Worm (Caenorhabditis elegans) whole organism, L2 larva: ENCODE measurements around the gene C16E9.1.
A peak's percentile ranks its signal among the peaks of the same experiment; 100 is the strongest.

ENCODE experiments used
- ama-1 ChIP-seq: fragments of 150-350 bp; optimal IDR thresholded peaks from 2 replicates; lab custom pipeline; 2018; ENCODE audit warnings: inconsistent platforms
- ceh-82 ChIP-seq: fragments of 150-350 bp; optimal IDR thresholded peaks from 2 replicates; lab custom pipeline; 2014; ENCODE audit warnings: missing biosample characterization, missing genetic modification characterization
- egl-27 ChIP-seq: sonication (generic microtip); optimal IDR thresholded peaks from 3 replicates; lab custom pipeline; 2017; ENCODE audit warnings: missing biosample characterization, missing genetic modification reagents, missing genetic modification characterization
- lin-39 ChIP-seq: fragments of 150-350 bp; optimal IDR thresholded peaks from 2 replicates; lab custom pipeline; 2014; ENCODE audit warnings: missing biosample characterization, missing genetic modification reagents, missing genetic modification characterization
- mdl-1 ChIP-seq, 2 experiments: fragments of 150-350 bp in 1 of 2; sonication (generic microtip) in 1 of 2; optimal IDR thresholded peaks; 2 replicates each; lab custom pipeline; 2017; ENCODE audit warnings: missing biosample characterization in 2 of 2, missing genetic modification characterization in 2 of 2
- nhr-10 ChIP-seq: sonication (generic microtip); optimal IDR thresholded peaks from 2 replicates; lab custom pipeline; 2017; ENCODE audit warnings: missing biosample characterization, missing genetic modification characterization
- nhr-23 ChIP-seq: fragments of 150-350 bp; optimal IDR thresholded peaks from 2 replicates; lab custom pipeline; 2014; ENCODE audit warnings: missing biosample characterization, missing genetic modification reagents, missing genetic modification characterization
- nhr-237 ChIP-seq: fragments of 150-350 bp; optimal IDR thresholded peaks from 2 replicates; lab custom pipeline; 2014; ENCODE audit warnings: missing biosample characterization, missing genetic modification characterization
- skn-1 ChIP-seq: sonication (generic microtip); optimal IDR thresholded peaks from 2 replicates; lab custom pipeline; 2017; ENCODE audit warnings: missing biosample characterization, missing genetic modification characterization
- unc-62 ChIP-seq: fragments of 150-350 bp; optimal IDR thresholded peaks from 2 replicates; lab custom pipeline; 2014; ENCODE audit warnings: missing biosample characterization, missing genetic modification reagents, missing genetic modification characterization

DNA sequence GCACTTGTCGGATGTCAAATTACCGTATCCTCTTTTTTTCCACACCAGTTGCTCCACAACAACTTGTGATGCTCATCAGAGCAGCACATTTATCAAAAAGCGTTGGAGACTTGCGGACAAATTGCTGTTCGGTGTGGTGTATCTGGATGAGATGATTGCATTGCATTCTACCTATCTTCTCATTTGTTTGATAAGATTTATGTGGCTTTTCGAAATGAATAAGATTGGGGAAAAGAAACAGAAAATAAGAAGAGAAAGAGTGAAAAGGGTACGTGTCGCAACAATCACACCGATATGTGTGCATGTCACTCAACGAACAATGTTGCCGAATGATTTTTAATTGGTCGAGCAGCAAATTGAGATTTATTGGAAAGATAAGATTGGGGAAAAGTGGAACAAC lies 45.9 kb upstream of the C16E9.1 start:
- TF ChIP-seq skn-1 (tag; lab: Kevin White, UChicago) (no peak), ama-1 (no peak), nhr-237 (tag; lab: Kevin White, UChicago) (no peak), nhr-23 (no peak), mdl-1 (tag; optimal IDR thresholded peaks at IDR 0.05; lab: Kevin White, UChicago) (no peak), unc-62 (GFP tag; lab: Kevin White, UChicago) (no peak), ceh-82 (tag; lab: Kevin White, UChicago) (no peak), nhr-10 (no peak), egl-27 (tag; lab: Kevin White, UChicago) (no peak), lin-39 (tag; lab: Kevin White, UChicago) (peak; percentile 6)
